Worm (Caenorhabditis elegans): ENCODE measurements around the gene plst-1.

DNA sequence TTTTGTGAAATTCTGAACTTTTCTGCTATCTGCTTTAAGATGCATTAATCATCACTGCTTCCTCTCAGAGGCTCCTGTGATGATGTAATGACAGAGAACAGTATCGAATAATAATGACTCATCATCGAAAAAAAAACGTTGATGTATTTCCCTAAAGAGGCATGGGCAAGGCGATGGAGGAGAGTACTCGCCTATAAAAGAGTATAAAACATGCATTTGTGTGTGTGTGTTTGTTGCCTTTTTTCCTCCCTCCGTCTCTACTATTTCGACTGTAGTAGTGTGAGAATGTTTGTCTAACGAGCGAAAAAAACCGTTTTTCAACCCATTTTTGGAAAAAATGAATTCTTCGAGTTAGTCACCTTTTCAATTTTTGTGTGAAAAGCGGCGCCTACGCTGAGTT is 4.5 kb upstream of the plst-1 start:
- TF ChIP-seq lin-39 (tag; optimal IDR thresholded peaks at IDR 0.05) (no peak), alr-1 (tag; optimal IDR thresholded peaks at IDR 0.05) (no peak)
